Fruit fly (Drosophila melanogaster): Measurements from ENCODE around the gene CG4438.

dm6 chr2L:9400153-9400552 lies 2.4 kb upstream of the CG4438 start:
- no peak for TF ChIP-seq fkh (GFP tag; optimal IDR thresholded peaks at IDR 0.05)
- no peak for TF ChIP-seq Eip78C (GFP tag)
- no peak for TF ChIP-seq CG6854 (GFP tag; optimal IDR thresholded peaks at IDR 0.05)
- TF ChIP-seq fd85E (GFP tag; optimal IDR thresholded peaks at IDR 0.05) = no peak
